Fruit fly (Drosophila melanogaster) whole organism, embryonic: Measurements from ENCODE around the gene CG17549.
A peak's percentile ranks its signal among the peaks of the same experiment; 100 is the strongest.

ENCODE experiments used
- Asciz ChIP-seq: fragments of 200-800 bp; sonication (Bioruptor generic); optimal IDR thresholded peaks from 2 replicates; lab custom pipeline; 2017; ENCODE audit warnings: missing biosample characterization, mild to moderate bottlenecking, missing genetic modification characterization, missing genetic modification reagents
- Bgb ChIP-seq: fragments of 200-800 bp; sonication (Bioruptor generic); IDR thresholded peaks from 2 replicates; pipeline ENCODE4 v1.3.6; 2022; ENCODE audit warnings: missing biosample characterization, missing genetic modification characterization; ENCODE audit not compliant: partially characterized antibody
- CG10959 ChIP-seq: fragments of 200-800 bp; sonication (Bioruptor generic); IDR thresholded peaks from 2 replicates; pipeline ENCODE4 v1.3.6; 2022; ENCODE audit warnings: missing biosample characterization, missing genetic modification characterization
- CG11247 ChIP-seq: fragments of 200-800 bp; sonication (Bioruptor generic); IDR thresholded peaks from 2 replicates; pipeline ENCODE4 v1.3.6; 2022; ENCODE audit warnings: missing biosample characterization, missing genetic modification characterization
- CG11504 ChIP-seq: fragments of 200-800 bp; sonication (Bioruptor generic); optimal IDR thresholded peaks from 3 replicates; lab custom pipeline; 2019; ENCODE audit warnings: missing biosample characterization, mild to moderate bottlenecking, missing genetic modification characterization, moderate library complexity
- CG12299 ChIP-seq: fragments of 200-800 bp; sonication (Bioruptor generic); optimal IDR thresholded peaks from 2 replicates; lab custom pipeline; 2018; ENCODE audit warnings: missing biosample characterization, mild to moderate bottlenecking, missing genetic modification characterization
- CG13287 ChIP-seq: fragments of 200-800 bp; sonication (Bioruptor generic); IDR thresholded peaks from 2 replicates; pipeline ENCODE4 v1.3.6; 2022; ENCODE audit warnings: missing biosample characterization, missing genetic modification characterization; ENCODE audit not compliant: partially characterized antibody
- CG13424 ChIP-seq: fragments of 200-800 bp; sonication (Bioruptor generic); optimal IDR thresholded peaks from 2 replicates; lab custom pipeline; 2019; ENCODE audit warnings: missing biosample characterization, mild to moderate bottlenecking, missing genetic modification characterization, moderate library complexity
- CG14050 ChIP-seq: fragments of 200-800 bp; sonication (Bioruptor generic); IDR thresholded peaks from 3 replicates; pipeline ENCODE4 v1.3.6; 2022; ENCODE audit warnings: missing biosample characterization, missing genetic modification characterization
- CG15514 ChIP-seq: fragments of 200-800 bp; sonication (Bioruptor generic); optimal IDR thresholded peaks from 3 replicates; lab custom pipeline; 2017; ENCODE audit warnings: missing biosample characterization, missing genetic modification characterization, mild to moderate bottlenecking, moderate library complexity, missing genetic modification reagents
- CG17612 ChIP-seq: fragments of 200-800 bp; sonication (Bioruptor generic); IDR thresholded peaks from 2 replicates; pipeline ENCODE4 v1.3.6; 2022; ENCODE audit warnings: missing biosample characterization, missing genetic modification characterization
- CG1792 ChIP-seq: fragments of 200-800 bp; sonication (Bioruptor generic); optimal IDR thresholded peaks from 2 replicates; lab custom pipeline; 2016; ENCODE audit warnings: missing biosample characterization, missing genetic modification characterization
- CG30403 ChIP-seq: fragments of 200-800 bp; sonication (Bioruptor generic); optimal IDR thresholded peaks from 3 replicates; lab custom pipeline; 2016; ENCODE audit warnings: missing biosample characterization, missing genetic modification characterization
- CG31365 ChIP-seq: fragments of 200-800 bp; sonication (Bioruptor generic); optimal IDR thresholded peaks from 2 replicates; lab custom pipeline; 2018; ENCODE audit warnings: missing biosample characterization, mild to moderate bottlenecking, missing genetic modification characterization
- CG31441 ChIP-seq: fragments of 200-800 bp; sonication (Bioruptor generic); IDR thresholded peaks from 2 replicates; pipeline ENCODE4 v1.3.6; 2022; ENCODE audit warnings: missing biosample characterization, missing genetic modification characterization
- CG32767 ChIP-seq: fragments of 200-800 bp; sonication (Bioruptor generic); IDR thresholded peaks from 2 replicates; pipeline ENCODE4 v1.3.6; 2022; ENCODE audit warnings: missing biosample characterization, missing genetic modification characterization
- CG3281 ChIP-seq: fragments of 200-800 bp; sonication (Bioruptor generic); optimal IDR thresholded peaks from 3 replicates; lab custom pipeline; 2017; ENCODE audit warnings: missing biosample characterization, mild to moderate bottlenecking, missing genetic modification characterization
- CG43689 ChIP-seq: fragments of 200-800 bp; sonication (Bioruptor generic); IDR thresholded peaks from 2 replicates; pipeline ENCODE4 v1.3.6; 2022; ENCODE audit warnings: missing biosample characterization, missing genetic modification characterization
- CG6689 ChIP-seq: fragments of 200-800 bp; sonication (Bioruptor generic); IDR thresholded peaks from 2 replicates; pipeline ENCODE4 v1.3.6; 2022; ENCODE audit warnings: missing biosample characterization, missing genetic modification characterization
- CG7928 ChIP-seq: fragments of 200-800 bp; sonication (Bioruptor generic); optimal IDR thresholded peaks from 2 replicates; lab custom pipeline; 2017; ENCODE audit warnings: missing biosample characterization, mild to moderate bottlenecking, missing genetic modification characterization
- CG8765 ChIP-seq: fragments of 200-800 bp; sonication (Bioruptor generic); IDR thresholded peaks from 2 replicates; pipeline ENCODE4 v1.3.6; 2022; ENCODE audit warnings: missing biosample characterization, missing genetic modification characterization
- CG9932 ChIP-seq: fragments of 200-800 bp; sonication (Bioruptor generic); IDR thresholded peaks from 2 replicates; pipeline ENCODE4 v1.3.6; 2022; ENCODE audit warnings: missing biosample characterization, missing genetic modification characterization
- Dip2 ChIP-seq: fragments of 200-800 bp; sonication (Bioruptor generic); IDR thresholded peaks from 2 replicates; pipeline ENCODE4 v1.3.6; 2022; ENCODE audit warnings: missing biosample characterization, missing genetic modification characterization
- Doc3 ChIP-seq: fragments of 200-800 bp; sonication (Bioruptor generic); IDR thresholded peaks from 3 replicates; pipeline ENCODE4 v1.3.6; 2022; ENCODE audit warnings: missing biosample characterization, missing genetic modification characterization; ENCODE audit not compliant: partially characterized antibody
- Dp ChIP-seq: fragments of 200-800 bp; sonication (Bioruptor generic); optimal IDR thresholded peaks from 2 replicates; lab custom pipeline; 2018; ENCODE audit warnings: missing biosample characterization, mild to moderate bottlenecking, missing genetic modification characterization, moderate library complexity
- Gug ChIP-seq: fragments of 200-800 bp; sonication (Bioruptor generic); IDR thresholded peaks from 4 replicates; pipeline ENCODE4 v1.3.6; 2022; ENCODE audit warnings: missing biosample characterization, missing genetic modification characterization
- H15 ChIP-seq: fragments of 200-800 bp; sonication (Bioruptor generic); IDR thresholded peaks from 3 replicates; pipeline ENCODE4 v1.3.6; 2022; ENCODE audit warnings: missing biosample characterization, missing genetic modification characterization
- Hand ChIP-seq: fragments of 200-800 bp; sonication (Bioruptor generic); optimal IDR thresholded peaks from 2 replicates; lab custom pipeline; 2017; ENCODE audit warnings: mild to moderate bottlenecking, missing biosample characterization, missing genetic modification reagents, missing genetic modification characterization
- Rfx ChIP-seq: fragments of 200-800 bp; sonication (Bioruptor generic); IDR thresholded peaks from 2 replicates; pipeline ENCODE4 v1.3.6; 2022; ENCODE audit warnings: missing biosample characterization, missing genetic modification characterization
- Sin3A ChIP-seq: fragments of >200 bp; optimal IDR thresholded peaks from 2 replicates; lab custom pipeline; 2018
- Sry-δ ChIP-seq: fragments of 200-800 bp; sonication (Bioruptor generic); optimal IDR thresholded peaks from 2 replicates; lab custom pipeline; 2016; ENCODE audit warnings: missing biosample characterization, missing genetic modification characterization
- Vsx1 ChIP-seq: fragments of 200-800 bp; sonication (Bioruptor generic); optimal IDR thresholded peaks from 2 replicates; lab custom pipeline; 2017; ENCODE audit warnings: missing biosample characterization, mild to moderate bottlenecking, missing genetic modification characterization, missing genetic modification reagents
- ac ChIP-seq: fragments of 200-800 bp; sonication (Bioruptor generic); optimal IDR thresholded peaks from 3 replicates; lab custom pipeline; 2017; ENCODE audit warnings: missing biosample characterization, mild to moderate bottlenecking, missing genetic modification characterization
- al ChIP-seq: fragments of 200-800 bp; sonication (Bioruptor generic); IDR thresholded peaks from 2 replicates; pipeline ENCODE4 v1.3.6; 2022; ENCODE audit warnings: missing biosample characterization, missing genetic modification characterization
- bab2 ChIP-seq: fragments of 200-800 bp; sonication (Bioruptor generic); optimal IDR thresholded peaks from 2 replicates; lab custom pipeline; 2016; ENCODE audit warnings: missing biosample characterization, missing genetic modification characterization
- caup ChIP-seq: fragments of 200-800 bp; sonication (Bioruptor generic); optimal IDR thresholded peaks from 3 replicates; lab custom pipeline; 2017; ENCODE audit warnings: missing biosample characterization, mild to moderate bottlenecking, missing genetic modification characterization, moderate library complexity; ENCODE audit not compliant: severe bottlenecking
- cg ChIP-seq: fragments of 200-800 bp; sonication (Bioruptor generic); optimal IDR thresholded peaks from 3 replicates; lab custom pipeline; 2019; ENCODE audit warnings: missing biosample characterization, mild to moderate bottlenecking, missing genetic modification characterization, moderate library complexity
- crol ChIP-seq: fragments of 200-800 bp; sonication (Bioruptor generic); IDR thresholded peaks from 2 replicates; pipeline ENCODE4 v1.3.6; 2022; ENCODE audit warnings: missing biosample characterization, missing genetic modification characterization
- disco-r ChIP-seq: fragments of 200-800 bp; sonication (Bioruptor generic); optimal IDR thresholded peaks from 2 replicates; lab custom pipeline; 2016; ENCODE audit warnings: missing biosample characterization, missing genetic modification characterization
- eve ChIP-seq, 2 experiments: fragments of >200 bp; optimal IDR thresholded peaks; 2 replicates each; lab custom pipeline; 2017; ENCODE audit warnings: missing biosample characterization in 2 of 2, missing genetic modification characterization in 2 of 2
- gro ChIP-seq: fragments of 200-800 bp; sonication (Bioruptor generic); optimal IDR thresholded peaks from 2 replicates; lab custom pipeline; 2016; ENCODE audit warnings: missing biosample characterization, missing genetic modification characterization
- mld ChIP-seq: fragments of 200-800 bp; sonication (Bioruptor generic); IDR thresholded peaks from 3 replicates; pipeline ENCODE4 v1.3.6; 2022; ENCODE audit warnings: missing biosample characterization, missing genetic modification characterization; ENCODE audit not compliant: partially characterized antibody
- pzg ChIP-seq: fragments of 200-800 bp; sonication (Bioruptor generic); optimal IDR thresholded peaks from 3 replicates; lab custom pipeline; 2018; ENCODE audit warnings: missing biosample characterization, mild to moderate bottlenecking, missing genetic modification characterization, moderate library complexity
- row ChIP-seq: fragments of 200-800 bp; sonication (Bioruptor generic); IDR thresholded peaks from 3 replicates; pipeline ENCODE4 v1.3.6; 2022; ENCODE audit warnings: missing biosample characterization, missing genetic modification characterization
- sr ChIP-seq: fragments of 200-800 bp; sonication (Bioruptor generic); IDR thresholded peaks from 3 replicates; pipeline ENCODE4 v1.3.6; 2022; ENCODE audit warnings: missing biosample characterization, missing genetic modification characterization
- toy ChIP-seq: fragments of 200-800 bp; sonication (Bioruptor generic); IDR thresholded peaks from 2 replicates; pipeline ENCODE4 v1.3.6; 2022; ENCODE audit warnings: missing biosample characterization, missing genetic modification characterization
- trh ChIP-seq: fragments of 200-800 bp; sonication (Bioruptor generic); optimal IDR thresholded peaks from 2 replicates; lab custom pipeline; 2016; ENCODE audit warnings: missing biosample characterization, missing genetic modification characterization
- vfl ChIP-seq: fragments of 200-800 bp; sonication (Bioruptor generic); optimal IDR thresholded peaks from 2 replicates; lab custom pipeline; 2016; ENCODE audit warnings: missing biosample characterization, missing genetic modification characterization
- vnd ChIP-seq: fragments of 200-800 bp; sonication (Bioruptor generic); IDR thresholded peaks from 3 replicates; pipeline ENCODE4 v1.3.6; 2022; ENCODE audit warnings: missing biosample characterization, missing genetic modification characterization; ENCODE audit not compliant: partially characterized antibody
- yki ChIP-seq: fragments of >200 bp; optimal IDR thresholded peaks from 3 replicates; lab custom pipeline; 2018
- zen ChIP-seq: fragments of 200-800 bp; sonication (Bioruptor generic); optimal IDR thresholded peaks from 3 replicates; lab custom pipeline; 2018; ENCODE audit warnings: missing biosample characterization, mild to moderate bottlenecking, missing genetic modification characterization, moderate library complexity
- zf30C ChIP-seq: fragments of 200-800 bp; sonication (Bioruptor generic); optimal IDR thresholded peaks from 3 replicates; lab custom pipeline; 2018; ENCODE audit warnings: missing biosample characterization, mild to moderate bottlenecking, missing genetic modification characterization

CG17549 gene

dm6 chr2L:19358017-19358471 is 31.8 kb downstream of the CG17549 start (continued):
- peak; percentile 57 for TF ChIP-seq row (GFP tag; lab: Robert Waterston, UW)
- no peak for TF ChIP-seq Doc3 (GFP tag; lab: Robert Waterston, UW)
- peak; percentile 57 for TF ChIP-seq CG31441
- no peak for TF ChIP-seq trh
- TF ChIP-seq vnd (GFP tag; lab: Robert Waterston, UW) = no peak
- TF ChIP-seq CG11504 (tag; lab: Kevin White, UChicago) = peak; percentile 62
- TF ChIP-seq pzg (GFP tag; lab: Kevin White, UChicago) = no peak
- no peak for TF ChIP-seq cg (GFP tag; lab: Kevin White, UChicago)
- TF ChIP-seq toy (GFP tag; lab: Robert Waterston, UW) = no peak
- peak; percentile 32 for TF ChIP-seq CG1792
- TF ChIP-seq disco-r (GFP tag; lab: Kevin White, UChicago) = no peak
- no peak for TF ChIP-seq Rfx
- TF ChIP-seq gro (GFP tag; lab: Kevin White, UChicago) = no peak
- peak; percentile 43 for TF ChIP-seq zf30C (GFP tag; lab: Kevin White, UChicago)
- 0 out of 2 replicates have a peak, but pooled peaks have one; percentile 52 for TF ChIP-seq CG10959 (GFP tag; lab: Robert Waterston, UW)
- TF ChIP-seq CG3281 = no peak
- peak; percentile 20 for TF ChIP-seq Vsx1
- peak; percentile 61 for TF ChIP-seq CG30403 (GFP tag; lab: Kevin White, UChicago)
- no peak for TF ChIP-seq CG17612
- TF ChIP-seq zen = no peak
- TF ChIP-seq ac = peak; percentile 77
- TF ChIP-seq Bgb (GFP tag; lab: Robert Waterston, UW) = no peak
- TF ChIP-seq Dip2 (GFP tag; lab: Robert Waterston, UW) = no peak
- TF ChIP-seq bab2 (GFP tag; lab: Kevin White, UChicago) = peak; percentile 76
- peak in 1 of 2 experiments; percentile 48 for TF ChIP-seq eve (GFP tag; optimal IDR thresholded peaks at IDR 0.05; lab: Kevin White, UChicago)
- no peak; the same call in 2 of the 3 replicates for TF ChIP-seq CG14050 (GFP tag; lab: Robert Waterston, UW)
- TF ChIP-seq CG11247 = no peak
- TF ChIP-seq CG32767 (GFP tag; lab: Robert Waterston, UW) = no peak
- no peak for TF ChIP-seq CG12299 (tag; lab: Kevin White, UChicago)
- TF ChIP-seq Sin3A (lab: Kevin White, UChicago) = no peak
- TF ChIP-seq al = no peak
- no peak for TF ChIP-seq CG31365 (tag; lab: Kevin White, UChicago)
- peak; percentile 31; the same call in 1 of the 2 replicates for TF ChIP-seq CG8765 (GFP tag; lab: Robert Waterston, UW)
- peak; percentile 53 for TF ChIP-seq Asciz (GFP tag; lab: Kevin White, UChicago)
- TF ChIP-seq H15 (GFP tag; lab: Robert Waterston, UW) = peak; percentile 58; the same call in 2 of the 3 replicates
- TF ChIP-seq caup (GFP tag; lab: Kevin White, UChicago) = no peak
- no peak for TF ChIP-seq crol (GFP tag; lab: Robert Waterston, UW)
- TF ChIP-seq Hand = no peak
- no peak for TF ChIP-seq vfl (GFP tag; lab: Kevin White, UChicago)
- TF ChIP-seq Dp (GFP tag; lab: Kevin White, UChicago) = no peak
- 0 out of 4 replicates have a peak, but pooled peaks have one; percentile 16 for TF ChIP-seq Gug (GFP tag; lab: Robert Waterston, UW)
- no peak for TF ChIP-seq yki (lab: Kevin White, UChicago)
- peak; percentile 42 for TF ChIP-seq CG13424
- TF ChIP-seq CG9932 (GFP tag; lab: Robert Waterston, UW) = no peak
- no peak for TF ChIP-seq sr (GFP tag; lab: Robert Waterston, UW)
- peak; percentile 13 for TF ChIP-seq Sry-δ (GFP tag; lab: Kevin White, UChicago)
- TF ChIP-seq mld (GFP tag; lab: Robert Waterston, UW) = no peak
- no peak for TF ChIP-seq CG7928 (GFP tag; lab: Kevin White, UChicago)
- TF ChIP-seq CG15514 (GFP tag; lab: Kevin White, UChicago) = no peak
- TF ChIP-seq CG43689 = no peak
- no peak for TF ChIP-seq CG13287 (GFP tag; lab: Robert Waterston, UW)
- TF ChIP-seq CG6689 (GFP tag; lab: Robert Waterston, UW) = peak; percentile 58
